Fruit fly (Drosophila melanogaster): Measurements from ENCODE around the gene gig.

Gene gig

DNA sequence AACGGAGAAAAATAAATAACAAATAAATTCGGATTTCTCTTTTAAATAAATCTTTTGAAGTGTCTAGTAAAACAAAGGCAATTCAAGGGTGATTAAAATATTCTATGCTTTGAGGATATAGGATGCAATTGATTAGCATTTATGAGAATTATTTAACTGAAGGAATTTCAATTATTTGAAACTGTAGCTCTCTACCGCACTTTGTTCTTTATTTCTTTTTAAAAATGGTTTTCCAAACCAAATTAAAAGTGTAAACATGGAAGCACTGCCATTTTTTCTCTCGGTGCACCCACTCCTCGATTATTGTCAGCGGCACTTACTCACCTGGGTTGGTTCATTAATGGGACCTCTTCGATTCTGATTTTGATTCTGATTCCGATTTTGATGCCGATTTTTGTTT, 39.2 kb downstream of the gig start (continued):
- TF ChIP-seq CG3032 (tag; optimal IDR thresholded peaks at IDR 0.05) = peak; percentile 39
- TF ChIP-seq CG11762 (GFP tag; optimal IDR thresholded peaks at IDR 0.05; ENCODE audit: insufficient read depth) = no peak
- TF ChIP-seq pdm3 (GFP tag; optimal IDR thresholded peaks at IDR 0.05) = peak; percentile 10
- no peak for TF ChIP-seq CG4318 (GFP tag; optimal IDR thresholded peaks at IDR 0.05)
- no peak for TF ChIP-seq Sox15 (GFP tag; optimal IDR thresholded peaks at IDR 0.05)
- no peak for TF ChIP-seq CG7368 (GFP tag; optimal IDR thresholded peaks at IDR 0.05)
- peak; percentile 35 for TF ChIP-seq Ets96B (tag; optimal IDR thresholded peaks at IDR 0.05)
- TF ChIP-seq esn (GFP tag; optimal IDR thresholded peaks at IDR 0.05) = no peak
- no peak for TF ChIP-seq CG1621 (tag; optimal IDR thresholded peaks at IDR 0.05)
- TF ChIP-seq CG16779 (tag; optimal IDR thresholded peaks at IDR 0.05) = no peak
- no peak for TF ChIP-seq CG8119 (GFP tag; IDR thresholded peaks at IDR 0.05)
- peak; percentile 22 for TF ChIP-seq Ets21C (GFP tag; optimal IDR thresholded peaks at IDR 0.05)
- no peak for TF ChIP-seq CG11902 (GFP tag; optimal IDR thresholded peaks at IDR 0.05)

DNA sequence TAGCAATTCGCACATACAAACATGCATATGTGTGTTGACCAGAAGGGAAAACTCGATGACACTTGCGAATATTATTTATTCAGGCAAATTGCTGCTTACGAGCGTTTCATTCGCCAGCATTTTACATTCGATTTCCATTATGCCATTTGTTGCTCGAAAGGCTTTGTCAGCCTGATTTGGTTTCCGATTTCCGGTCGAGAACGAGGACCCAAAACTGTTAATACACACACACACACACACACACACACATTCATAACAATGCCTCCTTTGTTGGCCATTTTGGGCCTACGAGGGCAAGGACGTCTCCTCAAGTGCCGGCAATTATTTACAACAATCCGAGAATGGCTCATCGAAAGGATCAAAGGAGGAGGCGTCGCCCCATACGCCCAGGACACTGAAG, 48.7 kb downstream of the gig start:
- no peak for TF ChIP-seq lz (GFP tag; optimal IDR thresholded peaks at IDR 0.05)
- TF ChIP-seq CG32006 (GFP tag; optimal IDR thresholded peaks at IDR 0.05) = no peak
- TF ChIP-seq CG10631 (GFP tag; optimal IDR thresholded peaks at IDR 0.05) = no peak
- no peak for TF ChIP-seq Gug (GFP tag; IDR thresholded peaks at IDR 0.05)
- no peak for TF ChIP-seq fd85E (GFP tag; optimal IDR thresholded peaks at IDR 0.05)
- TF ChIP-seq dac (GFP tag; optimal IDR thresholded peaks at IDR 0.05) = no peak
- TF ChIP-seq CG8632 (GFP tag; optimal IDR thresholded peaks at IDR 0.05) = no peak
- TF ChIP-seq fd59A (GFP tag; optimal IDR thresholded peaks at IDR 0.05) = no peak
- TF ChIP-seq Hr4 (GFP tag; optimal IDR thresholded peaks at IDR 0.05) = no peak
- no peak for TF ChIP-seq CG6276 (GFP tag; optimal IDR thresholded peaks at IDR 0.05)
- no peak for TF ChIP-seq CG7368 (GFP tag; optimal IDR thresholded peaks at IDR 0.05)
- TF ChIP-seq esn (GFP tag; optimal IDR thresholded peaks at IDR 0.05) = no peak
- no peak for TF ChIP-seq acj6 (GFP tag; optimal IDR thresholded peaks at IDR 0.05)
- no peak for TF ChIP-seq Lpt (GFP tag; optimal IDR thresholded peaks at IDR 0.05)
- no peak for TF ChIP-seq CG6854 (GFP tag; optimal IDR thresholded peaks at IDR 0.05)
- TF ChIP-seq CG3919 (GFP tag; optimal IDR thresholded peaks at IDR 0.05) = no peak
- no peak for TF ChIP-seq CG34406 (GFP tag; optimal IDR thresholded peaks at IDR 0.05)

DNA sequence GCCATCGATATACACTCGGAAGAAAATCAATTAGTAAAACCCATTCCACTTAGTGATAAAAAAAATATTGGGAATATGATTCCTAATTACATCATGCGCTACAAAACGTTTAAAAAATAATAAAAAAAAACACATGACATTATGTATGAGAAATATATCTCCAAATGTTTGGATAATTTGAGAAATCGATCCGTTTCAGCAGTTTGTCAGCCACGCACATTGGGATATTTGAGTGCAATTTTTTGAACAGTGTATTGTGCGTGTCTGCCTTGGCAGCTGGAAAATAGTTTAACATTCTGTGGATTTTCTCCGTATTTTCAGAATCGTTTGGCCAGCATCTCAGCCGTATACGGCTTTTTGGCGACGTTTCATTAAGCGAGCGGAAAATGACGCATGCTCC, 49.1 kb downstream of the gig start:
- no peak for TF ChIP-seq Met (GFP tag; optimal IDR thresholded peaks at IDR 0.05)
- no peak for TF ChIP-seq OdsH (GFP tag; optimal IDR thresholded peaks at IDR 0.05)
- TF ChIP-seq CG8119 (GFP tag; IDR thresholded peaks at IDR 0.05) = no peak
- TF ChIP-seq achi (GFP tag; optimal IDR thresholded peaks at IDR 0.05) = no peak
- no peak for TF ChIP-seq svp (GFP tag)
- TF ChIP-seq CG16779 (tag; optimal IDR thresholded peaks at IDR 0.05) = no peak
- no peak for TF ChIP-seq salr (GFP tag; optimal IDR thresholded peaks at IDR 0.05)
- TF ChIP-seq fd85E (GFP tag; optimal IDR thresholded peaks at IDR 0.05) = no peak

DNA sequence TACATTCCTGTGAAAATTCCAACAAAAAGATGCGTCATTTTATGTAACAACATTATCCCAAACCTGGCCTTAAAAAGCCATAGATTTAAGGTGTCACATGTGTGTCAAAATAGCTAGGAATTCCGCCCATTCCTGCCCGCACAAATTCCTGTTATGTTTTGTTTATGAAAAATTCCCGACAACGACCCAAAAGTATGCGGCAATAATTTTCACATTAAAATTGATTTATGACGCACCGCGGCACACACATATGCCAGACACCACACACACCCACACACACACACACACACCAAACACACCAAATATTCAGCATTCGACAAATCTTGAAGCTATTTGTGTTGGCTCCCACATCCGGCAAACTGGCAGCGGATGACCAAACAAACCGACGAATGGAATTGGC, 53.8 kb downstream of the gig start:
- no peak for TF ChIP-seq esn (GFP tag; optimal IDR thresholded peaks at IDR 0.05)
- no peak for TF ChIP-seq CG8632 (GFP tag; optimal IDR thresholded peaks at IDR 0.05)
- TF ChIP-seq CG8319 (GFP tag; optimal IDR thresholded peaks at IDR 0.05) = no peak
- TF ChIP-seq OdsH (GFP tag; optimal IDR thresholded peaks at IDR 0.05) = no peak
- no peak for TF ChIP-seq Sox102F (GFP tag; optimal IDR thresholded peaks at IDR 0.05)
- TF ChIP-seq salr (GFP tag; optimal IDR thresholded peaks at IDR 0.05) = no peak
- TF ChIP-seq CG6808 (GFP tag; optimal IDR thresholded peaks at IDR 0.05) = no peak
